Fruit fly (Drosophila melanogaster) whole organism, pupa: ENCODE results near the gene Tyler.

Source experiments
- CG10348 ChIP-seq: fragments of 200-800 bp; sonication (Bioruptor generic); IDR thresholded peaks from 2 replicates; pipeline ENCODE4 v1.3.6; 2022; ENCODE audit warnings: missing biosample characterization, missing genetic modification characterization
- Pif1A ChIP-seq: fragments of 200-800 bp; sonication (Bioruptor generic); optimal IDR thresholded peaks from 3 replicates; lab custom pipeline; 2016; ENCODE audit warnings: missing biosample characterization, missing genetic modification characterization
- rn ChIP-seq: fragments of 200-800 bp; sonication (Bioruptor generic); IDR thresholded peaks from 2 replicates; pipeline ENCODE4 v1.3.6; 2022; ENCODE audit warnings: missing biosample characterization, missing genetic modification characterization

- TF ChIP-seq rn (GFP tag; lab: Robert Waterston, UW): no peak
- no peak for TF ChIP-seq CG10348
- TF ChIP-seq Pif1A: no peak
These were observed 19.0 kb upstream of the Tyler start, which contains the start of gene CG14205 for dm6 chrX:19592309-19592708.
